Fruit fly (Drosophila melanogaster) whole organism, embryonic: Measurements from ENCODE around the gene Miga.
A peak's percentile ranks its signal among the peaks of the same experiment; 100 is the strongest.

Source experiments
- Blimp-1 ChIP-seq: fragments of 200-800 bp; sonication (Bioruptor generic); optimal IDR thresholded peaks from 3 replicates; lab custom pipeline; 2018; ENCODE audit warnings: missing biosample characterization, missing genetic modification characterization, mild to moderate bottlenecking, moderate library complexity, missing genetic modification reagents
- CG10147 ChIP-seq: fragments of 200-800 bp; sonication (Bioruptor generic); optimal IDR thresholded peaks from 2 replicates; lab custom pipeline; 2019; ENCODE audit warnings: missing biosample characterization, mild to moderate bottlenecking, missing genetic modification characterization, moderate library complexity
- CG1024 ChIP-seq: fragments of 200-800 bp; sonication (Bioruptor generic); IDR thresholded peaks from 2 replicates; pipeline ENCODE4 v1.3.6; 2022; ENCODE audit warnings: missing biosample characterization, missing genetic modification characterization
- CG10431 ChIP-seq: fragments of 200-800 bp; sonication (Bioruptor generic); optimal IDR thresholded peaks from 3 replicates; lab custom pipeline; 2018; ENCODE audit warnings: missing biosample characterization, mild to moderate bottlenecking, missing genetic modification characterization
- CG10462 ChIP-seq: fragments of 200-800 bp; sonication (Bioruptor generic); optimal IDR thresholded peaks from 2 replicates; lab custom pipeline; 2016; ENCODE audit warnings: missing biosample characterization, missing genetic modification characterization
- CG11456 ChIP-seq: fragments of 200-800 bp; sonication (Bioruptor generic); IDR thresholded peaks from 3 replicates; pipeline ENCODE4 v1.3.6; 2022; ENCODE audit warnings: missing biosample characterization, missing genetic modification characterization
- CG11504 ChIP-seq: fragments of 200-800 bp; sonication (Bioruptor generic); optimal IDR thresholded peaks from 3 replicates; lab custom pipeline; 2019; ENCODE audit warnings: missing biosample characterization, mild to moderate bottlenecking, missing genetic modification characterization, moderate library complexity
- CG11723 ChIP-seq: fragments of 200-800 bp; sonication (Bioruptor generic); optimal IDR thresholded peaks from 2 replicates; lab custom pipeline; 2017; ENCODE audit warnings: missing biosample characterization, mild to moderate bottlenecking, missing genetic modification characterization
- CG12299 ChIP-seq: fragments of 200-800 bp; sonication (Bioruptor generic); optimal IDR thresholded peaks from 2 replicates; lab custom pipeline; 2018; ENCODE audit warnings: missing biosample characterization, mild to moderate bottlenecking, missing genetic modification characterization
- CG14050 ChIP-seq: fragments of 200-800 bp; sonication (Bioruptor generic); IDR thresholded peaks from 3 replicates; pipeline ENCODE4 v1.3.6; 2022; ENCODE audit warnings: missing biosample characterization, missing genetic modification characterization
- CG15073 ChIP-seq: fragments of 200-800 bp; sonication (Bioruptor generic); optimal IDR thresholded peaks from 2 replicates; lab custom pipeline; 2016; ENCODE audit warnings: missing biosample characterization, missing genetic modification characterization
- CG15696 ChIP-seq: fragments of 200-800 bp; sonication (Bioruptor generic); optimal IDR thresholded peaks from 2 replicates; lab custom pipeline; 2019; ENCODE audit warnings: missing biosample characterization, mild to moderate bottlenecking, missing genetic modification characterization, moderate library complexity
- CG17328 ChIP-seq: fragments of 200-800 bp; sonication (Bioruptor generic); IDR thresholded peaks from 2 replicates; pipeline ENCODE4 v1.3.6; 2022; ENCODE audit warnings: missing biosample characterization, missing genetic modification characterization
- CG1792 ChIP-seq: fragments of 200-800 bp; sonication (Bioruptor generic); optimal IDR thresholded peaks from 2 replicates; lab custom pipeline; 2016; ENCODE audit warnings: missing biosample characterization, missing genetic modification characterization
- CG18011 ChIP-seq: fragments of 200-800 bp; sonication (Bioruptor generic); optimal IDR thresholded peaks from 2 replicates; lab custom pipeline; 2017; ENCODE audit warnings: missing biosample characterization, missing genetic modification characterization, mild to moderate bottlenecking, moderate library complexity, missing genotype
- CG18262 ChIP-seq: fragments of 200-800 bp; optimal IDR thresholded peaks from 3 replicates; lab custom pipeline; 2019; ENCODE audit warnings: missing biosample characterization, mild to moderate bottlenecking, missing genetic modification characterization, moderate library complexity
- CG2199 ChIP-seq: fragments of 200-800 bp; sonication (Bioruptor generic); IDR thresholded peaks from 3 replicates; pipeline ENCODE4 v1.3.6; 2022; ENCODE audit warnings: missing biosample characterization, missing genetic modification characterization
- CG31441 ChIP-seq: fragments of 200-800 bp; sonication (Bioruptor generic); IDR thresholded peaks from 2 replicates; pipeline ENCODE4 v1.3.6; 2022; ENCODE audit warnings: missing biosample characterization, missing genetic modification characterization
- CG3407 ChIP-seq: fragments of 200-800 bp; sonication (Bioruptor generic); optimal IDR thresholded peaks from 2 replicates; lab custom pipeline; 2018; ENCODE audit warnings: missing biosample characterization, mild to moderate bottlenecking, missing genetic modification characterization
- CG34422 ChIP-seq: fragments of 200-800 bp; sonication (Bioruptor generic); IDR thresholded peaks from 3 replicates; pipeline ENCODE4 v1.3.6; 2022; ENCODE audit warnings: missing biosample characterization, missing genetic modification characterization
- CG4730 ChIP-seq: fragments of 200-800 bp; sonication (Bioruptor generic); IDR thresholded peaks from 2 replicates; pipeline ENCODE4 v1.3.6; 2022; ENCODE audit warnings: missing biosample characterization, missing genetic modification characterization
- CG7556 ChIP-seq: fragments of 200-800 bp; sonication (Bioruptor generic); optimal IDR thresholded peaks from 2 replicates; lab custom pipeline; 2017; ENCODE audit warnings: missing biosample characterization, mild to moderate bottlenecking, missing genetic modification characterization
- CG7745 ChIP-seq: fragments of 200-800 bp; sonication (Bioruptor generic); optimal IDR thresholded peaks from 2 replicates; lab custom pipeline; 2018; ENCODE audit warnings: missing biosample characterization, mild to moderate bottlenecking, missing genetic modification characterization, moderate library complexity
- CG8388 ChIP-seq: fragments of 200-800 bp; sonication (Bioruptor generic); optimal IDR thresholded peaks from 2 replicates; lab custom pipeline; 2019; ENCODE audit warnings: missing biosample characterization, mild to moderate bottlenecking, missing genetic modification characterization, moderate library complexity
- CG9817 ChIP-seq: fragments of 200-800 bp; sonication (Bioruptor generic); optimal IDR thresholded peaks from 2 replicates; lab custom pipeline; 2018; ENCODE audit warnings: missing biosample characterization, mild to moderate bottlenecking, missing genetic modification characterization, moderate library complexity
- CG9932 ChIP-seq: fragments of 200-800 bp; sonication (Bioruptor generic); IDR thresholded peaks from 2 replicates; pipeline ENCODE4 v1.3.6; 2022; ENCODE audit warnings: missing biosample characterization, missing genetic modification characterization
- Dip3 ChIP-seq: fragments of 200-800 bp; sonication (Bioruptor generic); optimal IDR thresholded peaks from 3 replicates; lab custom pipeline; 2016; ENCODE audit warnings: missing biosample characterization, missing genetic modification characterization
- GATAe ChIP-seq: fragments of 200-800 bp; sonication (Bioruptor generic); conservative IDR thresholded peaks from 2 replicates; pipeline ENCODE4 v1.3.6; 2022; ENCODE audit warnings: missing biosample characterization, missing genetic modification characterization
- HLH54F ChIP-seq: fragments of 200-800 bp; sonication (Bioruptor generic); optimal IDR thresholded peaks from 3 replicates; lab custom pipeline; 2016; ENCODE audit warnings: missing biosample characterization, missing genetic modification characterization
- HLHmδ ChIP-seq: fragments of 200-800 bp; sonication (Bioruptor generic); optimal IDR thresholded peaks from 2 replicates; lab custom pipeline; 2018; ENCODE audit warnings: missing biosample characterization, mild to moderate bottlenecking, missing genetic modification characterization, moderate library complexity
- Kr ChIP-seq: fragments of 200-800 bp; sonication (Bioruptor generic); optimal IDR thresholded peaks from 2 replicates; lab custom pipeline; 2017; ENCODE audit warnings: missing biosample characterization, mild to moderate bottlenecking, missing genetic modification characterization
- Ptx1 ChIP-seq: fragments of 200-800 bp; sonication (Bioruptor generic); IDR thresholded peaks from 2 replicates; pipeline ENCODE4 v1.3.6; 2022; ENCODE audit warnings: missing biosample characterization, missing genetic modification characterization
- Sin3A ChIP-seq: fragments of >200 bp; optimal IDR thresholded peaks from 2 replicates; lab custom pipeline; 2018
- Six4 ChIP-seq: fragments of 200-800 bp; sonication (Bioruptor generic); optimal IDR thresholded peaks from 2 replicates; lab custom pipeline; 2016; ENCODE audit warnings: missing biosample characterization, missing genetic modification characterization
- Taf1 ChIP-seq: fragments of 200-800 bp; sonication (Bioruptor generic); IDR thresholded peaks from 2 replicates; pipeline ENCODE4 v1.3.6; 2022; ENCODE audit warnings: missing biosample characterization, missing genetic modification characterization
- aop ChIP-seq: fragments of 200-800 bp; sonication (Bioruptor generic); IDR thresholded peaks from 2 replicates; pipeline ENCODE4 v1.3.6; 2022; ENCODE audit warnings: missing biosample characterization, missing genetic modification characterization
- cg ChIP-seq: fragments of 200-800 bp; sonication (Bioruptor generic); optimal IDR thresholded peaks from 3 replicates; lab custom pipeline; 2019; ENCODE audit warnings: missing biosample characterization, mild to moderate bottlenecking, missing genetic modification characterization, moderate library complexity
- ems ChIP-seq: fragments of 200-800 bp; sonication (Bioruptor generic); optimal IDR thresholded peaks from 3 replicates; lab custom pipeline; 2016; ENCODE audit warnings: missing biosample characterization, missing genetic modification characterization
- fd64A ChIP-seq: fragments of 200-800 bp; sonication (Bioruptor generic); optimal IDR thresholded peaks from 3 replicates; lab custom pipeline; 2018; ENCODE audit warnings: missing biosample characterization, mild to moderate bottlenecking, missing genetic modification characterization
- ftz-f1 ChIP-seq: fragments of 200-800 bp; sonication (Bioruptor generic); optimal IDR thresholded peaks from 2 replicates; lab custom pipeline; 2016; ENCODE audit warnings: missing biosample characterization, missing genetic modification characterization
- h ChIP-seq: fragments of >200 bp; optimal IDR thresholded peaks from 2 replicates; lab custom pipeline; 2017
- maf-S ChIP-seq: fragments of 200-800 bp; sonication (Bioruptor generic); optimal IDR thresholded peaks from 2 replicates; lab custom pipeline; 2016; ENCODE audit warnings: missing biosample characterization, missing genetic modification characterization
- nerfin-2 ChIP-seq: fragments of 200-800 bp; sonication (Bioruptor generic); IDR thresholded peaks from 2 replicates; pipeline ENCODE4 v1.3.6; 2022; ENCODE audit warnings: missing biosample characterization, missing genetic modification characterization; ENCODE audit not compliant: partially characterized antibody
- nmo ChIP-seq: fragments of 200-800 bp; sonication (Bioruptor generic); optimal IDR thresholded peaks from 2 replicates; lab custom pipeline; 2018; ENCODE audit warnings: missing biosample characterization, mild to moderate bottlenecking, missing genetic modification characterization, moderate library complexity
- oc ChIP-seq: fragments of 200-800 bp; sonication (Bioruptor generic); optimal IDR thresholded peaks from 2 replicates; lab custom pipeline; 2018; ENCODE audit warnings: missing biosample characterization, mild to moderate bottlenecking, missing genetic modification characterization, moderate library complexity
- pnt ChIP-seq: fragments of 200-800 bp; sonication (Bioruptor generic); optimal IDR thresholded peaks from 3 replicates; lab custom pipeline; 2016; ENCODE audit warnings: missing biosample characterization, missing genetic modification characterization
- pros ChIP-seq: fragments of 200-800 bp; sonication (Bioruptor generic); optimal IDR thresholded peaks from 3 replicates; lab custom pipeline; 2019; ENCODE audit warnings: missing biosample characterization, mild to moderate bottlenecking, missing genetic modification characterization, moderate library complexity
- schlank ChIP-seq: fragments of 200-800 bp; sonication (Bioruptor generic); optimal IDR thresholded peaks from 2 replicates; lab custom pipeline; 2018; ENCODE audit warnings: missing biosample characterization, mild to moderate bottlenecking, missing genetic modification characterization
- seq ChIP-seq: fragments of 200-800 bp; sonication (Bioruptor generic); IDR thresholded peaks from 2 replicates; pipeline ENCODE4 v1.3.6; 2022; ENCODE audit warnings: missing biosample characterization, missing genetic modification characterization
- stc ChIP-seq: fragments of 200-800 bp; sonication (Bioruptor generic); IDR thresholded peaks from 2 replicates; pipeline ENCODE4 v1.3.6; 2022; ENCODE audit warnings: missing biosample characterization, missing genetic modification characterization
- wek ChIP-seq: fragments of 200-800 bp; sonication (Bioruptor generic); optimal IDR thresholded peaks from 3 replicates; lab custom pipeline; 2018; ENCODE audit warnings: missing biosample characterization, mild to moderate bottlenecking, missing genetic modification characterization, moderate library complexity

Gene Miga

DNA sequence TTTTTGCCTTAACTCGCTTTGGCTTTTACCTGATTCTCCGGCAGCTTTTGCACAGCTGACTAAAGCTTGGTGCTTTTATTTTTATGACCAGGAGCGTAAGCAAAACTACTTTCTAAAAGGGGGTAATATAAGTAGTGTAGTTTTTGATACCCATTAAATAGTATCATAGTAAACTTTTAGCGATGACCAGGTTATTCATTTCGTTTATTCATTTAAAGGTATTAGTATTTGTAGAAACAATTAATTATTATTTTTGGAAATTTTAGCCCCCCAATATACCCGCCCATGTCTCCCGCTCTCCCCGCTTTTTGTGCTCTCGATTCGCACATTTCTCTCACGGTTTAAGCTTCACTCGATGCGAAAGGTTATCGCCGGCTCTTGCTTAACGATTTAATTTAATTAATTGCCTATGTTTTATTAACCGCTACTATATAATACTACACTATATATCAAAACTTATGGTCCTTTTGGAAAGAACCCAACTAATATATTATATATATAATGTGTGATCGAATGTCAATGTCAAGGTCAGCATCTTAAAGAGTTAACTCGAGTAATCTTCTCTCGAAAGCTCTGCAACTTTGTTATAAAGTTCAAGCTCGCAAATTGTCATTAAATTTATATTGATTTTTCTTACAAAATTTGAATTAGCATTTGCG lies 26.9 kb upstream of the Miga start, which contains the start of gene Sptr (continued):
- peak; percentile 79 for TF ChIP-seq Dip3 (GFP tag; lab: Kevin White, UChicago)
- peak; percentile 92 for TF ChIP-seq CG18011 (GFP tag; lab: Kevin White, UChicago)
- TF ChIP-seq CG18262 (tag; lab: Kevin White, UChicago): peak; percentile 75
- TF ChIP-seq CG2199 (GFP tag; lab: Robert Waterston, UW): 0 out of 3 replicates have a peak, but pooled peaks have one; percentile 36
- no peak for TF ChIP-seq fd64A (GFP tag; lab: Kevin White, UChicago)
- TF ChIP-seq CG10462 (GFP tag; lab: Kevin White, UChicago): peak; percentile 58
- TF ChIP-seq CG15073 (GFP tag; lab: Kevin White, UChicago): no peak
- peak; percentile 41 for TF ChIP-seq CG15696 (tag; lab: Kevin White, UChicago)
- TF ChIP-seq CG1024: peak; percentile 69
- peak; percentile 92 for TF ChIP-seq CG9932
- peak; percentile 56; the same call in 1 of the 2 replicates for TF ChIP-seq aop
- no peak for TF ChIP-seq nerfin-2 (GFP tag; lab: Robert Waterston, UW)
- no peak for TF ChIP-seq pros (GFP tag; lab: Kevin White, UChicago)
- TF ChIP-seq CG7556 (GFP tag; lab: Kevin White, UChicago): peak; percentile 91
- TF ChIP-seq seq (GFP tag; lab: Robert Waterston, UW): peak; percentile 93
- TF ChIP-seq oc: peak; percentile 64
- TF ChIP-seq maf-S (GFP tag; lab: Kevin White, UChicago): peak; percentile 62
- TF ChIP-seq Blimp-1: peak; percentile 73
- TF ChIP-seq CG12299 (tag; lab: Kevin White, UChicago): peak; percentile 90
- peak; percentile 60 for TF ChIP-seq CG8388 (GFP tag; lab: Kevin White, UChicago)
- peak; percentile 91 for TF ChIP-seq CG10147 (GFP tag; lab: Kevin White, UChicago)
- peak; percentile 90 for TF ChIP-seq Ptx1 (GFP tag; lab: Robert Waterston, UW)
- no peak for TF ChIP-seq Sin3A (lab: Kevin White, UChicago)
- TF ChIP-seq stc (GFP tag; lab: Robert Waterston, UW): peak; percentile 93
- TF ChIP-seq pnt: peak; percentile 59
- peak; percentile 48 for TF ChIP-seq wek
- peak; percentile 77 for TF ChIP-seq HLH54F (GFP tag; lab: Kevin White, UChicago)
- peak; percentile 58 for TF ChIP-seq CG1792
- TF ChIP-seq CG10431: no peak
- peak; percentile 91 for TF ChIP-seq CG11504 (tag; lab: Kevin White, UChicago)
- TF ChIP-seq schlank (tag; lab: Kevin White, UChicago): peak; percentile 76
- no peak for TF ChIP-seq HLHmδ (GFP tag; lab: Kevin White, UChicago)
- peak; percentile 86 for TF ChIP-seq CG31441 (GFP tag; lab: Robert Waterston, UW)
- TF ChIP-seq CG11723 (GFP tag; lab: Kevin White, UChicago): peak; percentile 68
- TF ChIP-seq ftz-f1 (GFP tag; lab: Kevin White, UChicago): peak; percentile 54
- TF ChIP-seq CG14050 (GFP tag; lab: Robert Waterston, UW): peak; percentile 82
- TF ChIP-seq CG3407 (GFP tag; lab: Kevin White, UChicago): peak; percentile 39
- peak; percentile 85 for TF ChIP-seq CG4730 (GFP tag; lab: Robert Waterston, UW)
- no peak for TF ChIP-seq CG7745 (tag; lab: Kevin White, UChicago)
- peak; percentile 90 for TF ChIP-seq Taf1 (GFP tag; lab: Robert Waterston, UW)
- TF ChIP-seq ems: peak; percentile 80
- peak; percentile 88 for TF ChIP-seq CG11456
- TF ChIP-seq CG9817 (tag; lab: Kevin White, UChicago): peak; percentile 86
- TF ChIP-seq Kr (GFP tag; lab: Kevin White, UChicago): no peak
- peak; percentile 63 for TF ChIP-seq Six4 (GFP tag; lab: Kevin White, UChicago)
- peak; percentile 37; the same call in 1 of the 2 replicates for TF ChIP-seq GATAe (GFP tag; lab: Robert Waterston, UW)
- no peak for TF ChIP-seq cg
- TF ChIP-seq nmo (GFP tag; lab: Kevin White, UChicago): peak; percentile 83
- peak; percentile 88 for TF ChIP-seq CG17328 (GFP tag; lab: Robert Waterston, UW)
- TF ChIP-seq CG34422 (GFP tag; lab: Robert Waterston, UW): peak; percentile 88
- no peak for TF ChIP-seq h (lab: Kevin White, UChicago)
